Worm (Caenorhabditis elegans) whole organism, L4 larva: ENCODE results near the gene C14E2.7.

Experiments
- D1046.2 ChIP-seq: fragments of 200-800 bp; sonication (Bioruptor generic); IDR thresholded peaks from 2 replicates; pipeline ENCODE4 v1.3.6; 2022; ENCODE audit warnings: missing genetic modification characterization, missing compliant biosample characterization
- Y105C5A.15 ChIP-seq: fragments of 200-800 bp; sonication (Bioruptor generic); IDR thresholded peaks from 2 replicates; pipeline ENCODE4 v1.3.6; 2022; ENCODE audit warnings: missing genetic modification characterization, missing compliant biosample characterization
- aha-1 ChIP-seq: fragments of 150-350 bp; peaks from one replicate; lab custom pipeline; 2014; ENCODE audit warnings: missing biosample characterization, missing genetic modification characterization
- ama-1 ChIP-seq: fragments of 150-350 bp; optimal IDR thresholded peaks from 2 replicates; lab custom pipeline; 2014; ENCODE audit warnings: inconsistent platforms, mixed read lengths
- arid-1 ChIP-seq: fragments of 200-800 bp; sonication (Bioruptor generic); conservative IDR thresholded peaks from 2 replicates; pipeline ENCODE4 v1.3.6; 2022; ENCODE audit warnings: missing genetic modification reagents, missing genetic modification characterization, missing compliant biosample characterization
- ceh-28 ChIP-seq: fragments of 150-350 bp; optimal IDR thresholded peaks from 2 replicates; lab custom pipeline; 2014; ENCODE audit warnings: missing biosample characterization, missing genetic modification reagents, missing genetic modification characterization
- ceh-44 ChIP-seq: fragments of 200-800 bp; sonication (Bioruptor generic); IDR thresholded peaks from 2 replicates; pipeline ENCODE4 v1.3.6; 2022; ENCODE audit warnings: missing genetic modification reagents, missing genetic modification characterization, missing compliant biosample characterization
- ceh-82 ChIP-seq: sonication (generic microtip); optimal IDR thresholded peaks from 2 replicates; lab custom pipeline; 2017; ENCODE audit warnings: missing biosample characterization, missing genetic modification characterization
- daf-19 ChIP-seq: fragments of 200-800 bp; sonication (Bioruptor generic); conservative IDR thresholded peaks from 2 replicates; pipeline ENCODE4 v1.3.6; 2022; ENCODE audit warnings: missing genetic modification characterization, missing compliant biosample characterization
- daf-8 ChIP-seq: fragments of 200-800 bp; sonication (Bioruptor generic); IDR thresholded peaks from 2 replicates; pipeline ENCODE4 v1.3.6; 2022; ENCODE audit warnings: missing genetic modification characterization, missing compliant biosample characterization
- dpl-1 ChIP-seq: fragments of 150-350 bp; optimal IDR thresholded peaks from 2 replicates; lab custom pipeline; 2014; ENCODE audit warnings: missing biosample characterization, missing genetic modification reagents, missing genetic modification characterization
- duxl-1 ChIP-seq: sonication (generic microtip); optimal IDR thresholded peaks from 2 replicates; lab custom pipeline; 2016; ENCODE audit warnings: mild to moderate bottlenecking, missing genetic modification characterization, moderate library complexity, missing compliant biosample characterization; ENCODE audit not compliant: poor library complexity
- egl-43 ChIP-seq: fragments of 200-800 bp; sonication (Bioruptor generic); IDR thresholded peaks from 2 replicates; pipeline ENCODE4 v1.3.6; 2022; ENCODE audit warnings: missing genetic modification reagents, missing genetic modification characterization, missing compliant biosample characterization
- fkh-10 ChIP-seq: fragments of 150-350 bp; optimal IDR thresholded peaks from 2 replicates; lab custom pipeline; 2014; ENCODE audit warnings: missing biosample characterization, missing genetic modification reagents, missing genetic modification characterization
- fos-1 ChIP-seq: fragments of 150-350 bp; optimal IDR thresholded peaks from 2 replicates; lab custom pipeline; 2014; ENCODE audit warnings: missing biosample characterization, missing genetic modification characterization
- hif-1 ChIP-seq, 2 experiments: sonication (generic microtip); optimal IDR thresholded peaks; 2 replicates each; lab custom pipeline; 2016 to 2017; ENCODE audit warnings: missing compliant biosample characterization in 2 of 2, missing genetic modification characterization in 2 of 2, missing genetic modification reagents in 2 of 2, missing genotype in 2 of 2, mild to moderate bottlenecking in 1 of 2
- hlh-11 ChIP-seq: fragments of 200-800 bp; sonication (Bioruptor generic); optimal IDR thresholded peaks from 2 replicates; lab custom pipeline; 2018; ENCODE audit warnings: mild to moderate bottlenecking, missing genetic modification characterization, missing compliant biosample characterization
- hmg-1.1 ChIP-seq: fragments of 200-800 bp; sonication (Bioruptor generic); IDR thresholded peaks from 2 replicates; pipeline ENCODE4 v1.3.6; 2022; ENCODE audit warnings: missing genetic modification reagents, missing genetic modification characterization, missing compliant biosample characterization
- jun-1 ChIP-seq: fragments of 150-350 bp; optimal IDR thresholded peaks from 2 replicates; lab custom pipeline; 2014; ENCODE audit warnings: missing biosample characterization, missing genetic modification reagents, missing genetic modification characterization
- lin-29 ChIP-seq: fragments of 200-800 bp; sonication (Bioruptor generic); IDR thresholded peaks from 2 replicates; pipeline ENCODE4 v1.3.6; 2022; ENCODE audit warnings: missing genetic modification reagents, missing genetic modification characterization, missing compliant biosample characterization
- lin-38 ChIP-seq: fragments of 200-800 bp; sonication (Bioruptor generic); IDR thresholded peaks from 2 replicates; pipeline ENCODE4 v1.3.6; 2022; ENCODE audit warnings: missing genetic modification reagents, missing genetic modification characterization, missing compliant biosample characterization
- lsy-2 ChIP-seq, 2 experiments: fragments of 150-350 bp in 1 of 2; sonication (generic microtip) in 1 of 2; optimal IDR thresholded peaks; 2 replicates each; lab custom pipeline; 2014 to 2017; ENCODE audit warnings: missing biosample characterization in 2 of 2, missing genetic modification characterization in 2 of 2
- madf-9 ChIP-seq: fragments of 200-800 bp; sonication (Bioruptor generic); conservative IDR thresholded peaks from 2 replicates; pipeline ENCODE4 v1.3.6; 2022; ENCODE audit warnings: missing genetic modification reagents, missing genetic modification characterization, missing compliant biosample characterization
- mes-2 ChIP-seq: sonication (generic microtip); optimal IDR thresholded peaks from 2 replicates; lab custom pipeline; 2016; ENCODE audit warnings: missing genotype, mild to moderate bottlenecking, missing genetic modification characterization, missing compliant biosample characterization; ENCODE audit not compliant: poor library complexity, severe bottlenecking
- mxl-3 ChIP-seq: fragments of 200-800 bp; sonication (Bioruptor generic); optimal IDR thresholded peaks from 2 replicates; lab custom pipeline; 2018; ENCODE audit warnings: mild to moderate bottlenecking, missing genetic modification characterization, missing compliant biosample characterization
- nhr-102 ChIP-seq: sonication (generic microtip); optimal IDR thresholded peaks from 2 replicates; lab custom pipeline; 2016; ENCODE audit warnings: mild to moderate bottlenecking, missing genetic modification characterization, moderate library complexity, missing compliant biosample characterization
- nhr-28 ChIP-seq: fragments of 150-350 bp; optimal IDR thresholded peaks from 2 replicates; lab custom pipeline; 2014; ENCODE audit warnings: missing biosample characterization, missing genetic modification characterization
- nhr-41 ChIP-seq: fragments of 200-800 bp; sonication (Bioruptor generic); IDR thresholded peaks from 2 replicates; pipeline ENCODE4 v1.3.6; 2022; ENCODE audit warnings: missing genetic modification reagents, missing genetic modification characterization, missing compliant biosample characterization
- nhr-42 ChIP-seq: fragments of 200-800 bp; sonication (Bioruptor generic); IDR thresholded peaks from 2 replicates; pipeline ENCODE4 v1.3.6; 2022; ENCODE audit warnings: missing genetic modification characterization, missing compliant biosample characterization
- nhr-6 ChIP-seq: fragments of 150-350 bp; optimal IDR thresholded peaks from 2 replicates; lab custom pipeline; 2014; ENCODE audit warnings: missing biosample characterization, missing genetic modification characterization
- nhr-77 ChIP-seq: fragments of 150-350 bp; optimal IDR thresholded peaks from 2 replicates; lab custom pipeline; 2014; ENCODE audit warnings: missing biosample characterization, missing genetic modification characterization
- set-16 ChIP-seq: fragments of 200-800 bp; sonication (Bioruptor generic); IDR thresholded peaks from 2 replicates; pipeline ENCODE4 v1.3.6; 2022; ENCODE audit warnings: missing genetic modification reagents, missing genetic modification characterization, missing compliant biosample characterization
- snpc-4 ChIP-seq: fragments of 150-350 bp; optimal IDR thresholded peaks from 2 replicates; lab custom pipeline; 2014; ENCODE audit warnings: missing biosample characterization, missing genetic modification characterization
- spr-1 ChIP-seq: sonication (generic microtip); optimal IDR thresholded peaks from 2 replicates; lab custom pipeline; 2016; ENCODE audit warnings: mild to moderate bottlenecking, missing genetic modification characterization, missing compliant biosample characterization
- zip-2 ChIP-seq: fragments of 150-350 bp; optimal IDR thresholded peaks from 2 replicates; lab custom pipeline; 2014; ENCODE audit warnings: missing biosample characterization, missing genetic modification characterization
- ztf-7 ChIP-seq: fragments of 150-350 bp; optimal IDR thresholded peaks from 2 replicates; lab custom pipeline; 2014; ENCODE audit warnings: missing biosample characterization, missing genetic modification characterization

Gene C14E2.7

DNA sequence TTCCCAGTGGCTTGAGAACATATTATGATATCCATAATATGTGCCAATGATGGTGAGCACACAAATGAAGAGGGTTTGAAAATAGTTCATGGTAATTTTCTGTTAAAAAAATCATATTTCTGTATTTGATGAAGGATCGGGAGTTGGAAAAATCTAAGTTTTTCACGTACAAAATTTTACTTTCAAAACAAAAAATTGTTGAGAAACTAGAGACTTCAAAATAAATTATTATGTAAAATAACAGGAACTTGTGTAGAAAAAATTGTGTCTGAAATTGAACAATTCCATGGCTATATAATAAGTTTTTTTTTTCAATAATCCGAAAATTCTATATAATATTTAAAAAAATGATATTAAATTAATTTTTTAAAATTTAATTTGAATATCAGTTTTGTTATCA, 5.0 kb downstream of the C14E2.7 start, which contains the start of gene C14E2.4:
TSS of gene C14E2.4 (minus strand) at position 101 of the 400 bp plus-strand sequence.
- TF ChIP-seq ama-1 (lab: Kevin White, UChicago) (no peak), ceh-44 (GFP tag; lab: Robert Waterston, UW) (no peak), duxl-1 (tag; lab: Kevin White, UChicago) (no peak), lsy-2 (tag; optimal IDR thresholded peaks at IDR 0.05; lab: Kevin White, UChicago) (no peak), set-16 (GFP tag; lab: Robert Waterston, UW) (no peak), nhr-77 (tag; lab: Kevin White, UChicago) (no peak), nhr-102 (no peak), lin-29 (no peak), jun-1 (tag; lab: Kevin White, UChicago) (no peak), Y105C5A.15 (GFP tag; lab: Robert Waterston, UW) (no peak), daf-19 (GFP tag; lab: Robert Waterston, UW) (no peak), ztf-7 (no peak), nhr-41 (no peak), hif-1 (tag; optimal IDR thresholded peaks at IDR 0.05; lab: Kevin White, UChicago) (no peak), hlh-11 (no peak)
- TF ChIP-seq, all 104 proteins: peak for 0

DNA sequence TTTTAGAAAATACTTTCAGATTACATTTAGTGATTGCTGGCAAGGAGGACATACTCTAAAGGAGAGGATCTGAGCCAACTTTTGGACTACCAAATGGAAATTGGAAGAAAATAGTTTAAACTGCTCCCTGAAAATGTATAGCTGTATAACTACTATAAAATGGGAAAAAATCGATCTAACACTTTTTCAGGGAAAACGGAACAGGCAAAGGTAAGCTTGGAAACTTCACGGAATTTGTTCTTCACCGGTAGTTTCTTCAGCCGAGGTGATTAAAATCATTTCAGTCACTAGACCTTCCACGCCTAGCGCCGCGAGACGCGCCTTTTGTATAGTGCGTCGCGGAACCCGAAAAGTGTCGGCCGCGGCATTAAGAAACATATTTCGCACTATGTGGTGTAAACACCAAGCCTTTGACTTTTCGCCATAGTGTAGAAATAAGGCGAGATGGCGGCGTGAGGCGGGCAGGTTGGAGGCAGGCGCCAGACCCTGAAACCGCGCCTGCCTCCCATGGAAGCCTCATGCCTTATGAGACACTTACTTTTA, 9.2 kb downstream of the C14E2.7 start, which contains the start of gene C14E2.5:
TSS of gene C14E2.5 (minus strand) at position 51 of the 543 bp plus-strand sequence.
- peak; percentile 5 for TF ChIP-seq aha-1
- TF ChIP-seq dpl-1 = no peak
- TF ChIP-seq, all 104 proteins: peak for 1

DNA sequence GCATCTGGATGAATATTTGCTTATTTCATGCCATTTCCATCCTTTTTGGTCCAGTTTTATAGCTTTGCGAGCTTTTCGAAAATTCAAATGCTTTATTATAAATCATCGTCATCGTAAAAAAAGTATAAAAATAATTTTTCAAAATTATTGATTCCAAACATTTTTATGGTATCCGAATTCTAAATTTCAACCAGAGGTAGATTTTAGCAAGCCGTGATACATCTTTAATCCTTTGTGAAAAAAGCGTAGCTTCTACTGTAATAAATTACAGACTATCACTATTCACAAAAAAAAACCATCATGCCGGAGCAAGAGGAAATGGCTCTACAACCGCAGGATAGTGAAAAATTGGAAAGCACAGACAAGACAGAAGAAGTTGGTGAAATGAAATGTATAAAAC, 10.0 kb downstream of the C14E2.7 start, which contains the start of gene C14E2.1:
TSS of gene C14E2.1 (plus strand) at position 301 of the 400 bp plus-strand sequence.
- TF ChIP-seq lin-38 (GFP tag; lab: Robert Waterston, UW) = no peak
- TF ChIP-seq mxl-3 (GFP tag; lab: Kevin White, UChicago) = no peak
- no peak for TF ChIP-seq nhr-42
- TF ChIP-seq D1046.2 (GFP tag; lab: Robert Waterston, UW) = no peak
- TF ChIP-seq fos-1 = no peak
- TF ChIP-seq daf-8 = no peak
- TF ChIP-seq dpl-1 = no peak
- TF ChIP-seq fkh-10 (GFP tag; lab: Kevin White, UChicago) = no peak
- no peak for TF ChIP-seq aha-1
- TF ChIP-seq snpc-4 (tag; lab: Kevin White, UChicago) = no peak
- TF ChIP-seq ztf-7 = no peak
- TF ChIP-seq nhr-6 = no peak
- no peak for TF ChIP-seq arid-1 (GFP tag; lab: Robert Waterston, UW)
- TF ChIP-seq egl-43 = no peak
- TF ChIP-seq nhr-28 (tag; lab: Kevin White, UChicago) = no peak
- TF ChIP-seq spr-1 (tag; lab: Kevin White, UChicago) = no peak
- no peak for TF ChIP-seq ceh-28 (tag; lab: Kevin White, UChicago)
- TF ChIP-seq hmg-1.1 (GFP tag; lab: Robert Waterston, UW) = no peak

DNA sequence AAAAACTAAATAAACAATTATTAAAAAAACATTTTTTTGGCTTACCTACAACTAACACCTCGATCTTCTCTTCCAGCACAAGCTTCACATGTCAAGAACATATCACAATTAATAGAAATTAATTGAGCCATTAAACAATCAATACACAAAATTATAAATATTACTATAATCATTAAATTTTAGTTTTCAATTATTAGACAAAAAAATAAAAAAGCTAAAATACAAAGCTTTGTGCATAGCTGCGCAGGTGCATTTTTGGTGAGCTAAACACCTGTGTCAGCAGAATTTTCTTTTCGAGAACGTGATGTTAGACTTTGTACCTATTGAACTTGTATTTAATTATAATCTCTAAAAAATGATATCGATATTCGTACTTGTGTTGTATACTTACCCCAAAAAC, 13.7 kb downstream of the C14E2.7 start, which contains the start of gene C14E2.6:
TSS of gene C14E2.6 (minus strand) at position 101 of the 400 bp plus-strand sequence.
- TF ChIP-seq mes-2 (tag; lab: Kevin White, UChicago) (no peak), arid-1 (GFP tag; lab: Robert Waterston, UW) (no peak), madf-9 (no peak), zip-2 (no peak), ceh-82 (tag; lab: Kevin White, UChicago) (no peak), hmg-1.1 (GFP tag; lab: Robert Waterston, UW) (no peak), duxl-1 (tag; lab: Kevin White, UChicago) (no peak)
